Worm (Caenorhabditis elegans) whole organism, L2 larva: ENCODE results near the gene rnp-3.
"Not testable (repeated sequence)": the region's sequence is repeated elsewhere in the genome, so short reads cannot be mapped to it uniquely, and the experiment has no call there.

Experiments used
- ama-1 ChIP-seq: fragments of 150-350 bp; optimal IDR thresholded peaks from 2 replicates; lab custom pipeline; 2018; ENCODE audit warnings: inconsistent platforms
- elt-3 ChIP-seq: sonication (generic microtip); optimal IDR thresholded peaks from 2 replicates; lab custom pipeline; 2017; ENCODE audit warnings: missing biosample characterization, missing genetic modification characterization
- mab-5 ChIP-seq: fragments of 150-350 bp; optimal IDR thresholded peaks from 2 replicates; lab custom pipeline; 2014; ENCODE audit warnings: missing biosample characterization, missing genetic modification characterization
- nhr-10 ChIP-seq: sonication (generic microtip); optimal IDR thresholded peaks from 2 replicates; lab custom pipeline; 2017; ENCODE audit warnings: missing biosample characterization, missing genetic modification characterization
- nhr-6 ChIP-seq: fragments of 150-350 bp; optimal IDR thresholded peaks from 2 replicates; lab custom pipeline; 2014; ENCODE audit warnings: missing biosample characterization, missing genetic modification characterization
- peb-1 ChIP-seq: fragments of 150-350 bp; optimal IDR thresholded peaks from 2 replicates; lab custom pipeline; 2014; ENCODE audit warnings: missing biosample characterization, missing genetic modification characterization
- ztf-11 ChIP-seq: sonication (generic microtip); optimal IDR thresholded peaks from 2 replicates; lab custom pipeline; 2017; ENCODE audit warnings: missing biosample characterization, missing genetic modification characterization

ce11 chrIV:4196729-4197128 is 22.8 kb downstream of the rnp-3 start, which contains the start of gene K06B9.6:
- TF ChIP-seq nhr-10; ztf-11 (tag; lab: Kevin White, UChicago); nhr-6 (tag; lab: Kevin White, UChicago); mab-5 (tag; lab: Kevin White, UChicago); ama-1 (lab: Kevin White, UChicago); elt-3; peb-1 (tag; lab: Kevin White, UChicago): not testable (repeated sequence)
